Worm (Caenorhabditis elegans) whole organism, L4 larva: ENCODE measurements around the gene F19B10.1.

Experiments
- D1046.2 ChIP-seq: fragments of 200-800 bp; sonication (Bioruptor generic); IDR thresholded peaks from 2 replicates; pipeline ENCODE4 v1.3.6; 2022; ENCODE audit warnings: missing genetic modification characterization, missing compliant biosample characterization
- F37D6.2 ChIP-seq: sonication (generic microtip); optimal IDR thresholded peaks from 2 replicates; lab custom pipeline; 2016; ENCODE audit warnings: mild to moderate bottlenecking, missing genetic modification characterization, missing compliant biosample characterization
- F44E2.7 ChIP-seq: fragments of 200-800 bp; sonication (Bioruptor generic); IDR thresholded peaks from 2 replicates; pipeline ENCODE4 v2.1.2; 2022; ENCODE audit warnings: missing genetic modification characterization, missing compliant biosample characterization
- F49E8.2 ChIP-seq: sonication (generic microtip); optimal IDR thresholded peaks from 2 replicates; lab custom pipeline; 2016; ENCODE audit warnings: missing compliant biosample characterization, mild to moderate bottlenecking, missing genetic modification characterization, borderline replicate concordance
- Y105C5A.15 ChIP-seq: fragments of 200-800 bp; sonication (Bioruptor generic); IDR thresholded peaks from 2 replicates; pipeline ENCODE4 v1.3.6; 2022; ENCODE audit warnings: missing genetic modification characterization, missing compliant biosample characterization
- Y75B8A.6 ChIP-seq: fragments of 200-800 bp; sonication (Bioruptor generic); IDR thresholded peaks from 2 replicates; pipeline ENCODE4 v1.3.6; 2022; ENCODE audit warnings: missing genetic modification reagents, missing genetic modification characterization, missing compliant biosample characterization
- ZK546.5 ChIP-seq, 2 experiments: sonication (generic microtip); optimal IDR thresholded peaks; 2 replicates each; lab custom pipeline; 2017; ENCODE audit warnings: missing biosample characterization in 2 of 2, missing genetic modification characterization in 2 of 2
- ceh-62 ChIP-seq: sonication (generic microtip); optimal IDR thresholded peaks from 2 replicates; lab custom pipeline; 2017; ENCODE audit warnings: missing biosample characterization, missing genetic modification characterization
- ces-1 ChIP-seq: fragments of 150-350 bp; sonication (generic microtip); optimal IDR thresholded peaks from 4 replicates; lab custom pipeline; 2014; ENCODE audit warnings: missing biosample characterization, missing genetic modification reagents, missing genetic modification characterization
- ctbp-1 ChIP-seq: fragments of 200-800 bp; sonication (Bioruptor generic); IDR thresholded peaks from 2 replicates; pipeline ENCODE4 v1.3.6; 2022; ENCODE audit warnings: missing genetic modification reagents, missing genetic modification characterization, missing compliant biosample characterization
- daf-19 ChIP-seq: fragments of 200-800 bp; sonication (Bioruptor generic); conservative IDR thresholded peaks from 2 replicates; pipeline ENCODE4 v1.3.6; 2022; ENCODE audit warnings: missing genetic modification characterization, missing compliant biosample characterization
- dmd-8 ChIP-seq: fragments of 200-800 bp; sonication (Bioruptor generic); IDR thresholded peaks from 2 replicates; pipeline ENCODE4 v1.3.6; 2022; ENCODE audit warnings: missing genetic modification characterization, missing compliant biosample characterization
- dpl-1 ChIP-seq: fragments of 150-350 bp; optimal IDR thresholded peaks from 2 replicates; lab custom pipeline; 2014; ENCODE audit warnings: missing biosample characterization, missing genetic modification reagents, missing genetic modification characterization
- egl-27 ChIP-seq: sonication (generic microtip); optimal IDR thresholded peaks from 3 replicates; lab custom pipeline; 2017; ENCODE audit warnings: missing biosample characterization, missing genetic modification reagents, missing genetic modification characterization
- lir-3 ChIP-seq: sonication (generic microtip); optimal IDR thresholded peaks from 2 replicates; lab custom pipeline; 2016; ENCODE audit warnings: mild to moderate bottlenecking, missing genetic modification characterization, missing compliant biosample characterization
- lsy-2 ChIP-seq, 2 experiments: fragments of 150-350 bp in 1 of 2; sonication (generic microtip) in 1 of 2; optimal IDR thresholded peaks; 2 replicates each; lab custom pipeline; 2014 to 2017; ENCODE audit warnings: missing biosample characterization in 2 of 2, missing genetic modification characterization in 2 of 2
- madf-5 ChIP-seq, 2 experiments: fragments of 200-800 bp; sonication (Bioruptor generic); IDR thresholded peaks; 2 replicates each; pipeline ENCODE4 v1.3.6; 2022; ENCODE audit warnings: missing compliant biosample characterization in 2 of 2, missing genetic modification characterization in 2 of 2
- mdl-1 ChIP-seq, 2 experiments: fragments of 150-350 bp in 1 of 2; sonication (generic microtip) in 1 of 2; optimal IDR thresholded peaks; 2 replicates each; lab custom pipeline; 2014 to 2017; ENCODE audit warnings: missing biosample characterization in 2 of 2, missing genetic modification characterization in 2 of 2
- mdt-29 ChIP-seq: fragments of 200-800 bp; sonication (Bioruptor generic); IDR thresholded peaks from 2 replicates; pipeline ENCODE4 v1.3.6; 2022; ENCODE audit warnings: missing genetic modification reagents, missing genetic modification characterization, missing compliant biosample characterization
- mep-1 ChIP-seq: fragments of 150-350 bp; sonication (generic microtip); optimal IDR thresholded peaks from 3 replicates; lab custom pipeline; 2014; ENCODE audit warnings: missing biosample characterization, missing genetic modification characterization
- mes-2 ChIP-seq: sonication (generic microtip); optimal IDR thresholded peaks from 2 replicates; lab custom pipeline; 2016; ENCODE audit warnings: missing genotype, mild to moderate bottlenecking, missing genetic modification characterization, missing compliant biosample characterization; ENCODE audit not compliant: poor library complexity, severe bottlenecking
- nhr-10 ChIP-seq: fragments of 150-350 bp; optimal IDR thresholded peaks from 2 replicates; lab custom pipeline; 2014; ENCODE audit warnings: missing biosample characterization, missing genetic modification characterization
- nhr-11 ChIP-seq: fragments of 150-350 bp; optimal IDR thresholded peaks from 2 replicates; lab custom pipeline; 2014; ENCODE audit warnings: missing biosample characterization, missing genetic modification characterization
- nhr-111 ChIP-seq: fragments of 200-800 bp; sonication (Bioruptor generic); optimal IDR thresholded peaks from 2 replicates; lab custom pipeline; 2018; ENCODE audit warnings: mild to moderate bottlenecking, missing genetic modification characterization, missing compliant biosample characterization
- nhr-76 ChIP-seq: fragments of 150-350 bp; optimal IDR thresholded peaks from 2 replicates; lab custom pipeline; 2014; ENCODE audit warnings: missing biosample characterization, missing genetic modification characterization
- nhr-77 ChIP-seq: fragments of 150-350 bp; optimal IDR thresholded peaks from 2 replicates; lab custom pipeline; 2014; ENCODE audit warnings: missing biosample characterization, missing genetic modification characterization
- pha-4 ChIP-seq, 2 experiments: fragments of 150-350 bp in 1 of 2; fragments of 200-800 bp in 1 of 2; sonication (Bioruptor generic) in 1 of 2; IDR thresholded peaks in 1 of 2; optimal IDR thresholded peaks in 1 of 2; 2 replicates each; pipeline versions ENCODE4 v1.3.6 to Lab custom; 2014 to 2022; ENCODE audit warnings: missing genetic modification characterization in 2 of 2, missing genetic modification reagents in 2 of 2, missing biosample characterization in 1 of 2, missing compliant biosample characterization in 1 of 2
- saeg-2 ChIP-seq: fragments of 200-800 bp; sonication (Bioruptor generic); IDR thresholded peaks from 2 replicates; pipeline ENCODE4 v1.3.6; 2022; ENCODE audit warnings: missing genetic modification reagents, missing genetic modification characterization, missing compliant biosample characterization
- skn-1 ChIP-seq: fragments of 150-350 bp; optimal IDR thresholded peaks from 2 replicates; lab custom pipeline; 2014; ENCODE audit warnings: missing biosample characterization, missing genetic modification characterization
- snpc-1.2 ChIP-seq: fragments of 200-800 bp; sonication (Bioruptor generic); IDR thresholded peaks from 2 replicates; pipeline ENCODE4 v1.3.6; 2022; ENCODE audit warnings: missing genetic modification reagents, missing genetic modification characterization, missing compliant biosample characterization
- snpc-4 ChIP-seq: fragments of 150-350 bp; optimal IDR thresholded peaks from 2 replicates; lab custom pipeline; 2014; ENCODE audit warnings: missing biosample characterization, missing genetic modification characterization
- spr-1 ChIP-seq: sonication (generic microtip); optimal IDR thresholded peaks from 2 replicates; lab custom pipeline; 2016; ENCODE audit warnings: mild to moderate bottlenecking, missing genetic modification characterization, missing compliant biosample characterization
- unc-130 ChIP-seq: sonication (generic microtip); optimal IDR thresholded peaks from 2 replicates; lab custom pipeline; 2016; ENCODE audit warnings: missing genetic modification reagents, missing genetic modification characterization, missing compliant biosample characterization
- unc-39 ChIP-seq: sonication (generic microtip); optimal IDR thresholded peaks from 2 replicates; lab custom pipeline; 2017; ENCODE audit warnings: missing biosample characterization, missing genetic modification characterization
- unc-62 ChIP-seq, 3 experiments: fragments of 150-350 bp in 1 of 3; sonication (generic microtip); optimal IDR thresholded peaks in 2 of 3; peaks in 1 of 3; 1 replicate in 1 of 3; 2 replicates in 2 of 3; lab custom pipeline; 2014 to 2017; ENCODE audit warnings: missing biosample characterization in 3 of 3, missing genetic modification characterization in 3 of 3, missing genetic modification reagents in 3 of 3, missing genotype in 1 of 3
- zfp-3 ChIP-seq: fragments of 200-800 bp; sonication (Bioruptor generic); conservative IDR thresholded peaks from 2 replicates; pipeline ENCODE4 v1.3.6; 2022; ENCODE audit warnings: missing genetic modification reagents, missing genetic modification characterization, missing compliant biosample characterization
- zip-2 ChIP-seq: fragments of 150-350 bp; optimal IDR thresholded peaks from 2 replicates; lab custom pipeline; 2014; ENCODE audit warnings: missing biosample characterization, missing genetic modification characterization

The F19B10.1 gene

ce11 chrII:3670956-3671355 lies 12.0 kb upstream of the F19B10.1 start, which contains the start of gene srx-98 (continued):
- TF ChIP-seq pha-4 (GFP tag; IDR thresholded peaks at IDR 0.05; lab: Robert Waterston, UW) (no peak), pha-4 (tag; optimal IDR thresholded peaks at IDR 0.05; lab: Kevin White, UChicago) (no peak), ces-1 (GFP tag; lab: Kevin White, UChicago) (no peak), saeg-2 (GFP tag; lab: Robert Waterston, UW) (no peak), snpc-1.2 (GFP tag; lab: Robert Waterston, UW) (no peak)

ce11 chrII:3673493-3673892 lies 9.5 kb upstream of the F19B10.1 start, which contains the start of gene sea-1:
Gene sea-1 (minus strand): TSS chrII:3673593.
- TF ChIP-seq zip-2 (tag; lab: Kevin White, UChicago) = no peak
- TF ChIP-seq nhr-10 (tag; lab: Kevin White, UChicago) = no peak
- TF ChIP-seq dmd-8 = no peak
- TF ChIP-seq Y105C5A.15 (GFP tag; lab: Robert Waterston, UW) = no peak
- no peak for TF ChIP-seq Y75B8A.6
- TF ChIP-seq pha-4 (GFP tag; IDR thresholded peaks at IDR 0.05; lab: Robert Waterston, UW) = no peak
- no peak for TF ChIP-seq pha-4 (tag; optimal IDR thresholded peaks at IDR 0.05; lab: Kevin White, UChicago)

- no peak for TF ChIP-seq F37D6.2 (tag; lab: Kevin White, UChicago)
- TF ChIP-seq F49E8.2 = no peak
- no peak for TF ChIP-seq lsy-2 (tag; optimal IDR thresholded peaks at IDR 0.05; lab: Kevin White, UChicago)
- no peak for TF ChIP-seq nhr-111 (GFP tag; lab: Kevin White, UChicago)
- TF ChIP-seq mdl-1 (tag; optimal IDR thresholded peaks at IDR 0.05; lab: Kevin White, UChicago) = no peak
- TF ChIP-seq F44E2.7 (GFP tag; lab: Robert Waterston, UW) = no peak
- TF ChIP-seq unc-39 = no peak
- TF ChIP-seq snpc-4 = no peak
- no peak for TF ChIP-seq ZK546.5 (tag; optimal IDR thresholded peaks at IDR 0.05; lab: Kevin White, UChicago)
- TF ChIP-seq mes-2 = no peak
- no peak for TF ChIP-seq daf-19
- no peak for TF ChIP-seq zfp-3 (GFP tag; lab: Robert Waterston, UW)
- no peak for TF ChIP-seq nhr-77
- no peak for TF ChIP-seq D1046.2
- TF ChIP-seq madf-5 (GFP tag; IDR thresholded peaks at IDR 0.05; lab: Robert Waterston, UW) = no peak
Observed at ce11 chrII:3675176-3675575, 7.8 kb upstream of the F19B10.1 start, which contains the start of gene F19B10.2. Gene F19B10.2 (plus strand): TSS chrII:3675476.

- TF ChIP-seq lir-3 = no peak
- peak in 1 of 2 experiments; percentile 92 for TF ChIP-seq unc-62 (GFP tag; optimal IDR thresholded peaks at IDR 0.05 in 1 of 2; lab: Kevin White, UChicago)
- no peak for TF ChIP-seq unc-62 (tag; optimal IDR thresholded peaks at IDR 0.05; lab: Kevin White, UChicago)
Observed at ce11 chrII:3678978-3679377, 4.0 kb upstream of the F19B10.1 start.

ce11 chrII:3680366-3680765 lies 2.6 kb upstream of the F19B10.1 start:
- no peak for TF ChIP-seq skn-1 (tag; lab: Kevin White, UChicago)
- no peak for TF ChIP-seq spr-1 (tag; lab: Kevin White, UChicago)
- TF ChIP-seq ceh-62 (tag; lab: Kevin White, UChicago) = no peak
- no peak for TF ChIP-seq dpl-1 (GFP tag; lab: Kevin White, UChicago)
- no peak for TF ChIP-seq mep-1 (tag; lab: Kevin White, UChicago)
- TF ChIP-seq unc-130 (GFP tag; lab: Kevin White, UChicago) = no peak
- TF ChIP-seq unc-39 = no peak
- TF ChIP-seq nhr-76 (tag; lab: Kevin White, UChicago) = no peak
- no peak for TF ChIP-seq Y75B8A.6
- TF ChIP-seq mdt-29 (GFP tag; lab: Robert Waterston, UW) = no peak
- TF ChIP-seq ZK546.5 (tag; optimal IDR thresholded peaks at IDR 0.05; lab: Kevin White, UChicago) = no peak
- no peak for TF ChIP-seq egl-27 (tag; lab: Kevin White, UChicago)
- no peak for TF ChIP-seq ctbp-1 (GFP tag; lab: Robert Waterston, UW)
- no peak for TF ChIP-seq nhr-11 (tag; lab: Kevin White, UChicago)
